Worm (Caenorhabditis elegans) whole organism, early embryonic: ENCODE data around the gene F55C12.4.

Experiments used
- F13C5.2 ChIP-seq: sonication (generic microtip); optimal IDR thresholded peaks from 2 replicates; lab custom pipeline; 2017; ENCODE audit warnings: mild to moderate bottlenecking, missing genetic modification characterization, inconsistent platforms, missing compliant biosample characterization
- aly-1 ChIP-seq: sonication (generic microtip); optimal IDR thresholded peaks from 2 replicates; lab custom pipeline; 2016; ENCODE audit warnings: missing genetic modification characterization, missing compliant biosample characterization
- ama-1 ChIP-seq: fragments of 150-350 bp; optimal IDR thresholded peaks from 2 replicates; lab custom pipeline; 2014
- ceh-13 ChIP-seq: fragments of 200-800 bp; sonication (Bioruptor generic); optimal IDR thresholded peaks from 2 replicates; lab custom pipeline; 2018; ENCODE audit warnings: mild to moderate bottlenecking, missing genetic modification characterization, missing compliant biosample characterization
- ceh-36 ChIP-seq: sonication (generic microtip); optimal IDR thresholded peaks from 2 replicates; lab custom pipeline; 2016; ENCODE audit warnings: missing genetic modification characterization, inconsistent platforms, missing compliant biosample characterization
- ets-7 ChIP-seq: sonication (generic microtip); optimal IDR thresholded peaks from 2 replicates; lab custom pipeline; 2016; ENCODE audit warnings: missing genotype, missing genetic modification characterization, missing compliant biosample characterization
- flt-1 ChIP-seq: fragments of 200-800 bp; sonication (Bioruptor generic); IDR thresholded peaks from 2 replicates; pipeline ENCODE4 v1.3.6; 2022; ENCODE audit warnings: missing genetic modification characterization, missing compliant biosample characterization
- hmbx-1 ChIP-seq: sonication (generic microtip); optimal IDR thresholded peaks from 2 replicates; lab custom pipeline; 2016; ENCODE audit warnings: mild to moderate bottlenecking, missing genetic modification characterization, missing compliant biosample characterization
- hnd-1 ChIP-seq: sonication (generic microtip); optimal IDR thresholded peaks from 2 replicates; lab custom pipeline; 2016; ENCODE audit warnings: missing genetic modification characterization, missing compliant biosample characterization
- pes-1 ChIP-seq: fragments of 200-800 bp; sonication (Bioruptor generic); IDR thresholded peaks from 2 replicates; pipeline ENCODE4 v1.3.6; 2022; ENCODE audit warnings: missing genetic modification reagents, missing genetic modification characterization, missing compliant biosample characterization
- tbx-37 ChIP-seq: fragments of 200-800 bp; sonication (Bioruptor generic); conservative IDR thresholded peaks from 2 replicates; pipeline ENCODE4 v1.3.6; 2022; ENCODE audit warnings: missing genetic modification reagents, missing genetic modification characterization, missing compliant biosample characterization
- tra-4 ChIP-seq: sonication (generic microtip); optimal IDR thresholded peaks from 2 replicates; lab custom pipeline; 2017; ENCODE audit warnings: missing genetic modification characterization, missing compliant biosample characterization

- TF ChIP-seq hnd-1 = no peak
- no peak for TF ChIP-seq ceh-13 (GFP tag; lab: Kevin White, UChicago)
- no peak for TF ChIP-seq pes-1
- TF ChIP-seq ama-1 (lab: Kevin White, UChicago) = no peak
- TF ChIP-seq aly-1 = no peak
- TF ChIP-seq ets-7 (tag; lab: Kevin White, UChicago) = no peak
- no peak for TF ChIP-seq ceh-36 (tag; lab: Kevin White, UChicago)
- no peak for TF ChIP-seq F13C5.2 (tag; lab: Kevin White, UChicago)
- TF ChIP-seq tbx-37 (GFP tag; lab: Robert Waterston, UW) = no peak
- TF ChIP-seq hmbx-1 (tag; lab: Kevin White, UChicago) = no peak
- no peak for TF ChIP-seq flt-1 (GFP tag; lab: Robert Waterston, UW)
- no peak for TF ChIP-seq tra-4 (tag; lab: Kevin White, UChicago)
Measured at ce11 chrII:5839227-5839626, 19.0 kb downstream of the F55C12.4 start, which contains the start of gene ZK1248.19.
